Worm (Caenorhabditis elegans) whole organism, L2 larva: Measurements from ENCODE around the gene sru-37.

Experiments used
- ama-1 ChIP-seq: fragments of 150-350 bp; optimal IDR thresholded peaks from 2 replicates; lab custom pipeline; 2018; ENCODE audit warnings: inconsistent platforms
- ceh-82 ChIP-seq: fragments of 150-350 bp; optimal IDR thresholded peaks from 2 replicates; lab custom pipeline; 2014; ENCODE audit warnings: missing biosample characterization, missing genetic modification characterization
- elt-1 ChIP-seq: fragments of 150-350 bp; optimal IDR thresholded peaks from 2 replicates; lab custom pipeline; 2014; ENCODE audit warnings: missing biosample characterization, missing genetic modification characterization
- elt-3 ChIP-seq: sonication (generic microtip); optimal IDR thresholded peaks from 2 replicates; lab custom pipeline; 2017; ENCODE audit warnings: missing biosample characterization, missing genetic modification characterization
- fos-1 ChIP-seq: fragments of 150-350 bp; optimal IDR thresholded peaks from 2 replicates; lab custom pipeline; 2014; ENCODE audit warnings: missing biosample characterization, missing genetic modification characterization
- lin-39 ChIP-seq: fragments of 150-350 bp; optimal IDR thresholded peaks from 2 replicates; lab custom pipeline; 2014; ENCODE audit warnings: missing biosample characterization, missing genetic modification reagents, missing genetic modification characterization
- lsy-2 ChIP-seq, 2 experiments: fragments of 150-350 bp in 1 of 2; sonication (generic microtip) in 1 of 2; optimal IDR thresholded peaks; 2 replicates each; lab custom pipeline; 2014 to 2017; ENCODE audit warnings: missing biosample characterization in 2 of 2, missing genetic modification characterization in 2 of 2
- mab-5 ChIP-seq: fragments of 150-350 bp; optimal IDR thresholded peaks from 2 replicates; lab custom pipeline; 2014; ENCODE audit warnings: missing biosample characterization, missing genetic modification characterization
- mdl-1 ChIP-seq, 2 experiments: fragments of 150-350 bp in 1 of 2; sonication (generic microtip) in 1 of 2; optimal IDR thresholded peaks; 2 replicates each; lab custom pipeline; 2017; ENCODE audit warnings: missing biosample characterization in 2 of 2, missing genetic modification characterization in 2 of 2
- nhr-237 ChIP-seq: fragments of 150-350 bp; optimal IDR thresholded peaks from 2 replicates; lab custom pipeline; 2014; ENCODE audit warnings: missing biosample characterization, missing genetic modification characterization
- snpc-4 ChIP-seq: fragments of 150-350 bp; optimal IDR thresholded peaks from 2 replicates; lab custom pipeline; 2014; ENCODE audit warnings: missing biosample characterization, missing genetic modification characterization
- unc-62 ChIP-seq: fragments of 150-350 bp; optimal IDR thresholded peaks from 2 replicates; lab custom pipeline; 2014; ENCODE audit warnings: missing biosample characterization, missing genetic modification reagents, missing genetic modification characterization

ce11 chrV:9771311-9771710, 34.0 kb upstream of the sru-37 start:
- TF ChIP-seq elt-1 (no peak), fos-1 (no peak), nhr-237 (no peak), elt-3 (tag; lab: Kevin White, UChicago) (no peak), lin-39 (tag; lab: Kevin White, UChicago) (no peak), lsy-2 (tag; optimal IDR thresholded peaks at IDR 0.05; lab: Kevin White, UChicago) (no peak), unc-62 (GFP tag; lab: Kevin White, UChicago) (no peak), ama-1 (lab: Kevin White, UChicago) (no peak), snpc-4 (tag; lab: Kevin White, UChicago) (no peak), ceh-82 (no peak), mdl-1 (tag; optimal IDR thresholded peaks at IDR 0.05; lab: Kevin White, UChicago) (no peak), mab-5 (no peak)
